Fruit fly (Drosophila melanogaster) whole organism, adult: ENCODE data around the gene CG8003.

Source experiments
- CG11617 ChIP-seq: fragments of 200-800 bp; sonication (Bioruptor generic); optimal IDR thresholded peaks from 2 replicates; lab custom pipeline; 2017; ENCODE audit warnings: mild to moderate bottlenecking, missing biosample characterization, missing genetic modification reagents, missing genetic modification characterization
- CG12768 ChIP-seq: fragments of 200-800 bp; sonication (Bioruptor generic); optimal IDR thresholded peaks from 2 replicates; lab custom pipeline; 2017; ENCODE audit warnings: missing biosample characterization, missing genetic modification characterization, mild to moderate bottlenecking, moderate library complexity, missing genetic modification reagents
- CG14711 ChIP-seq: fragments of 200-800 bp; sonication (Bioruptor generic); optimal IDR thresholded peaks from 2 replicates; lab custom pipeline; 2018; ENCODE audit warnings: missing biosample characterization, mild to moderate bottlenecking, missing genetic modification characterization, moderate library complexity
- CG1620 ChIP-seq: fragments of 200-800 bp; sonication (Bioruptor generic); optimal IDR thresholded peaks from 2 replicates; lab custom pipeline; 2016; ENCODE audit warnings: missing biosample characterization, missing genetic modification characterization
- CG33017 ChIP-seq: fragments of 200-800 bp; sonication (Bioruptor generic); optimal IDR thresholded peaks from 2 replicates; lab custom pipeline; 2018; ENCODE audit warnings: missing biosample characterization, mild to moderate bottlenecking, missing genetic modification characterization, moderate library complexity
- CG5204 ChIP-seq: fragments of 200-800 bp; sonication (Bioruptor generic); optimal IDR thresholded peaks from 2 replicates; lab custom pipeline; 2016; ENCODE audit warnings: missing biosample characterization, missing genetic modification characterization
- CG7045 ChIP-seq: fragments of 200-800 bp; sonication (Bioruptor generic); optimal IDR thresholded peaks from 2 replicates; lab custom pipeline; 2017; ENCODE audit warnings: missing biosample characterization, mild to moderate bottlenecking, missing genetic modification characterization
- CG7101 ChIP-seq: fragments of 200-800 bp; sonication (Bioruptor generic); optimal IDR thresholded peaks from 2 replicates; lab custom pipeline; 2018; ENCODE audit warnings: missing biosample characterization, mild to moderate bottlenecking, missing genetic modification characterization, moderate library complexity
- Clk ChIP-seq: fragments of 200-800 bp; sonication (Bioruptor generic); optimal IDR thresholded peaks from 2 replicates; lab custom pipeline; 2017; ENCODE audit warnings: missing biosample characterization, missing genetic modification characterization
- Crg-1 ChIP-seq: fragments of 200-800 bp; sonication (Bioruptor generic); optimal IDR thresholded peaks from 2 replicates; lab custom pipeline; 2016; ENCODE audit warnings: missing biosample characterization, missing genetic modification characterization
- Hr96 ChIP-seq: fragments of 200-800 bp; sonication (Bioruptor generic); optimal IDR thresholded peaks from 2 replicates; lab custom pipeline; 2016; ENCODE audit warnings: missing biosample characterization, missing genetic modification characterization
- Mnt ChIP-seq: fragments of 200-800 bp; sonication (Bioruptor generic); optimal IDR thresholded peaks from 2 replicates; lab custom pipeline; 2016; ENCODE audit warnings: missing biosample characterization, mild to moderate bottlenecking, missing genetic modification characterization
- bab1 ChIP-seq: fragments of 200-800 bp; sonication (Bioruptor generic); optimal IDR thresholded peaks from 3 replicates; lab custom pipeline; 2019; ENCODE audit warnings: missing biosample characterization, mild to moderate bottlenecking, missing genetic modification characterization, moderate library complexity
- cic ChIP-seq: fragments of 200-800 bp; sonication (Bioruptor generic); optimal IDR thresholded peaks from 2 replicates; lab custom pipeline; 2017; ENCODE audit warnings: missing biosample characterization, mild to moderate bottlenecking, missing genetic modification characterization, moderate library complexity
- cnc ChIP-seq, 2 experiments: fragments of >200 bp; optimal IDR thresholded peaks; 2 replicates each; lab custom pipeline; 2017
- kay ChIP-seq: fragments of 200-800 bp; sonication (Bioruptor generic); peaks from one replicate; lab custom pipeline; 2016; ENCODE audit warnings: missing biosample characterization, missing genetic modification characterization, borderline replicate concordance
- ovo ChIP-seq: fragments of 200-800 bp; sonication (Bioruptor generic); optimal IDR thresholded peaks from 2 replicates; lab custom pipeline; 2016; ENCODE audit warnings: missing biosample characterization, missing genetic modification characterization
- pad ChIP-seq: fragments of 200-800 bp; sonication (Bioruptor generic); optimal IDR thresholded peaks from 3 replicates; lab custom pipeline; 2017; ENCODE audit warnings: missing biosample characterization, missing genetic modification characterization, mild to moderate bottlenecking, moderate library complexity, missing genetic modification reagents
- tj ChIP-seq: fragments of 200-800 bp; sonication (Bioruptor generic); optimal IDR thresholded peaks from 3 replicates; lab custom pipeline; 2017; ENCODE audit warnings: missing biosample characterization, mild to moderate bottlenecking, missing genetic modification characterization, moderate library complexity
- toe ChIP-seq: fragments of 200-800 bp; sonication (Bioruptor generic); optimal IDR thresholded peaks from 2 replicates; lab custom pipeline; 2016; ENCODE audit warnings: missing biosample characterization, missing genetic modification characterization

The CG8003 gene

DNA sequence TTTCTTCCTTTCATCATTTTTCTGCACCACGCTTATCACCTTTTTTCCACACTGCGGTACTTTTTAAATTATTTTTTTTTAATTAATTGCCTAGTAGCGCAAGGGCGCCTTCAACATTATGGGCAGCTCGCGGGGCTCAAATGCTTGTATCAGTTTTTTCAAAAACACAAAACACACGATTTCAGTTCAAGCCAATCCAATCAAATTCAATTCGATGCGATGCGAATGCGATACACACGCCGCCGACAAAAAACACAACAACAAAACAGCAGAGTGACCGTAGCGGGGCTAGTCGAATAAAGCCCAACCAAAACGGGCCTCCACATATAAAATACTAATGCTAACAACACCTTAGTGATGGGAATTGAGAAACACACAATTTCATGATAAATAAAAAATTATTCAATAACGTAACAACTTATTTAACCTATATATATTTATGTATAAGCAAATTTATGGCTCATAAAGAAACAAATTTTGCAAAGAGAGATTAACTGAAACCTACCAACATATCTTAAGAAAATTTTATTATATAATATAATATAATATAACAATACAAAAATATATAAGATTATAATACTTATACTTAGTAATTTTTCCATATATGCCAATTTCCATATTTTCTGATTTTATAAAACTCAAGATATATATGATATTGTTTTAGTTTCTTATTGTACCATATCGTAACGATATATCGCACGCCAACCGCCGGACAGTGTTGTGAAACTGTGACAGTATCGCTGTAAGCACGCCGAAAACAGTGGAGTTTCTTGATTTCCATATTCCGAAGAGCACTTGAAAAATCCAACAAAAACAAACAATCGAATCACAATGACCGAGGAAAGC, at the start of gene CG8003, which contains the start of gene CG32066:
Gene CG8003, plus strand, starts transcription at position 732 of the 846 bp plus-strand sequence.
Gene CG32066, minus strand, starts transcription at position 270 of the 846 bp plus-strand sequence.
- TF ChIP-seq cic (GFP tag; lab: Kevin White, UChicago), result peak; percentile 31
- peak; percentile 34 for TF ChIP-seq CG7045 (GFP tag; lab: Kevin White, UChicago)
- peak; percentile 41 for TF ChIP-seq CG11617 (GFP tag; lab: Kevin White, UChicago)
- no peak for TF ChIP-seq toe (GFP tag; lab: Kevin White, UChicago)
- peak; percentile 42 for TF ChIP-seq CG1620 (GFP tag; lab: Kevin White, UChicago)
- TF ChIP-seq Mnt (GFP tag; lab: Kevin White, UChicago), result peak; percentile 68
- peak; percentile 13 for TF ChIP-seq Crg-1 (GFP tag; lab: Kevin White, UChicago)
- peak; percentile 7 for TF ChIP-seq ovo
- TF ChIP-seq Hr96 (GFP tag; lab: Kevin White, UChicago), result no peak
- no peak for TF ChIP-seq cnc (optimal IDR thresholded peaks at IDR 0.05; lab: Kevin White, UChicago)
- TF ChIP-seq bab1 (GFP tag; lab: Kevin White, UChicago), result peak; percentile 55
- no peak for TF ChIP-seq CG5204 (GFP tag; lab: Kevin White, UChicago)
- no peak for TF ChIP-seq CG14711 (tag; lab: Kevin White, UChicago)
- peak; percentile 69 for TF ChIP-seq CG7101
- no peak for TF ChIP-seq Clk (GFP tag; lab: Kevin White, UChicago)
- TF ChIP-seq CG33017 (tag; lab: Kevin White, UChicago), result no peak
- TF ChIP-seq kay (GFP tag; lab: Kevin White, UChicago), result no peak
- TF ChIP-seq tj (GFP tag; lab: Kevin White, UChicago), result peak; percentile 81
- peak; percentile 32 for TF ChIP-seq CG12768 (GFP tag; lab: Kevin White, UChicago)
- TF ChIP-seq pad (GFP tag; lab: Kevin White, UChicago), result peak; percentile 42

DNA sequence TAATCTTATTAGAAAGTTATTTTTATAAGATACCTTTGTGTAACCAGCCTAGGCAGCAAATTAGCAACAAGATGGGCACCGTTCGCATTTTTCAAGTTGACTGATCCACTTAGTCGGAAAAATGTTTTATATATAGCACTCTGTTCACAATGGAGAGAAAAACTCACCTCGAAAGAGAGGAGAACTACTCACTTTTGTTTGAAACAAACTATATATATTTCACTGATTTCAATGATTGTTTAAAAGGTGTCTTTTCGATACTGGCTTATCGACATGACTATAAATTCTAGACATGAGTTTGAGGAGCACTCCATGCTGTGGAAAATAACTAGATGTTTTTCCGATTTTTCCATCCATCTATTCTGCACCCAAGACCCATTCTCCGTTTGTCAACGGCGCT, 37.8 kb upstream of the CG8003 start, which contains the start of gene CG42521:
Gene CG42521, minus strand, starts transcription at position 101 of the 400 bp plus-strand sequence.
- TF ChIP-seq bab1 (GFP tag; lab: Kevin White, UChicago) (no peak), cnc (optimal IDR thresholded peaks at IDR 0.05; lab: Kevin White, UChicago) (no peak), ovo (no peak), CG7101 (no peak)

DNA sequence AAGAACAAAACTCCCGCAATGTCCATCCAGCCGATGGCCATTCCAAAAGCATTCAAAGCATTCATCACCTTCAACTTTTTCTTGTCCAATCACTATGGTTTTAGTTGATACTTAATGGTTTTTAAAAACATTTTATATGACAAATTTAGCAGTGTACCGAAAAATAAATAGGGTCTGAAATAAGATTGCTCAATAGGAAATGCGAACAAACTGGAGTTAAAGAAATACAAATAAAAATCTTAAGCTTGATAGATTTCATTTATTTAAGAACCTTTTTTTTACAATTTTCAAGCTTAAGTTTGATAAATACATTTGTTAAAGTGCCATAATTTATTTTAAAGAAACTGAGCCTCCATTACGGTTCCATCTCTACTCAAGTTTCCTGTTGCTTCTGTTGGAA, 35.8 kb upstream of the CG8003 start, which contains the start of gene CG43127:
Gene CG43127, minus strand, starts transcription at position 101 of the 400 bp plus-strand sequence.
- TF ChIP-seq Hr96 (GFP tag; lab: Kevin White, UChicago) (no peak), kay (GFP tag; lab: Kevin White, UChicago) (no peak), CG5204 (GFP tag; lab: Kevin White, UChicago) (no peak), Mnt (GFP tag; lab: Kevin White, UChicago) (no peak), cic (GFP tag; lab: Kevin White, UChicago) (no peak), ovo (no peak), pad (GFP tag; lab: Kevin White, UChicago) (no peak), Crg-1 (GFP tag; lab: Kevin White, UChicago) (no peak), CG33017 (tag; lab: Kevin White, UChicago) (no peak), CG7045 (GFP tag; lab: Kevin White, UChicago) (no peak), Clk (GFP tag; lab: Kevin White, UChicago) (no peak), tj (GFP tag; lab: Kevin White, UChicago) (no peak), CG12768 (GFP tag; lab: Kevin White, UChicago) (no peak)

DNA sequence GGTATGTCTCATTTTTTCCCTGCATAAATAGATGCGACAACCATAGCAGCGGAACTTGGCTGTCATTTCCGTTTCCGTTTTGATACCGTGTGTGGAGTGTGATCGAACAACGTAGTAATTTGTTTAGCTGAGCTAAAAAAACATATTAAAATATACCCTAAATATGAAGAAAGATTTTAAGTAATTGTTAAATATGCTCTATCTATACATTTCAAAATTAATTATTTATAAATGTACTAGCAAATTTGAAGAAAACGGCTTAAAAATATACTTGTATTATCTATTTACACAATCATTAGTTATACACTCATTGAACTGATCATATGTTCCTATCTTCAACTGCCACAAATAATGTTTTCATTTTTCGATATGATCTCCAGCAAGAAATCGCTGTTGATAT, 35.1 kb upstream of the CG8003 start, which contains the start of gene CG34238:
Gene CG34238, plus strand, starts transcription at position 301 of the 400 bp plus-strand sequence.
- TF ChIP-seq CG14711 (tag; lab: Kevin White, UChicago), result no peak
- TF ChIP-seq tj (GFP tag; lab: Kevin White, UChicago), result no peak
- no peak for TF ChIP-seq Crg-1 (GFP tag; lab: Kevin White, UChicago)
- no peak for TF ChIP-seq toe (GFP tag; lab: Kevin White, UChicago)
- TF ChIP-seq CG5204 (GFP tag; lab: Kevin White, UChicago), result no peak
- no peak for TF ChIP-seq CG7101
- TF ChIP-seq kay (GFP tag; lab: Kevin White, UChicago), result no peak
- TF ChIP-seq CG12768 (GFP tag; lab: Kevin White, UChicago), result no peak
- no peak for TF ChIP-seq cnc (optimal IDR thresholded peaks at IDR 0.05; lab: Kevin White, UChicago)
- TF ChIP-seq bab1 (GFP tag; lab: Kevin White, UChicago), result no peak
- TF ChIP-seq CG11617 (GFP tag; lab: Kevin White, UChicago), result no peak
- TF ChIP-seq CG1620 (GFP tag; lab: Kevin White, UChicago), result no peak
- TF ChIP-seq ovo, result no peak
- no peak for TF ChIP-seq Hr96 (GFP tag; lab: Kevin White, UChicago)
- no peak for TF ChIP-seq CG7045 (GFP tag; lab: Kevin White, UChicago)
- TF ChIP-seq CG33017 (tag; lab: Kevin White, UChicago), result no peak
- no peak for TF ChIP-seq Mnt (GFP tag; lab: Kevin White, UChicago)
- TF ChIP-seq Clk (GFP tag; lab: Kevin White, UChicago), result no peak
- TF ChIP-seq pad (GFP tag; lab: Kevin White, UChicago), result no peak
- TF ChIP-seq cic (GFP tag; lab: Kevin White, UChicago), result no peak

DNA sequence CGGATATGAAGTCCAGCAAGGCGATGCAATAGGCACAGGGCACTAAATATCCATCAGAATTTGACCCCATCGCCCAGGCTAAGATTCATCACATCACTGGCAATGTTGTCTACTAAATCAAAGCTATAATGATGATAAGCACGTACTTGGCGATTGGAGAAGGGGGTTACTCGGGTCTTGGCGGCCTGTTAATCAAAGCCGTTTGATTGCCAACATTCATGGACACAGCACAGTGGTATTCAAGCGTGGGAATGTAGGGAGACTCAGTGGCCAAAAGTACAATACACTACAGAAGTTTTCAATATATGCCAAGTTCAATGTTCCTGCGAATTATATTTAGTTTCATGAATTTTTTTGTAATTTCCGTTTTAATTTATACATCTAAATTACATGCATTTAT, 32.9 kb upstream of the CG8003 start, which contains the start of gene CG14151:
Gene CG14151, minus strand, starts transcription at position 101 of the 400 bp plus-strand sequence.
- no peak for TF ChIP-seq CG7101
